Worm (Caenorhabditis elegans): ENCODE results near the gene clec-119.

DNA sequence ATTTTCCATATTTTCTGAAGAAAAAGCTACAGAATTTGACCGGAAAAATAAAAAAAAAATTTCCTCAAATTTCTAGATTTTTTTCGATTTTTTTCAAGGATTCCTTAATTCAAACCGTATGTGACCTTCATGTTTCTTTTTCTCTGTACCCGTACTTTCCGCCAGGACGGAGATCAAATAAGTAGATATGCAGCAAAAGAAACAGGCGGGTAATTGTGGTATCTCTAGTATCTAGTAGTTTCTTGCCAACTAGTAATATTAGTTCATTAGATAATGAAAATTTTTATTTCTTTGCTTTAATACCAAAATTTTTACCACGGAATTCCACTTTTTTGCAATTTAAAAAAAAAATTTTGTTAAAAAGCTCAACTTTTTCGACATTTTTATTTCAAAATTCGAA lies 41.1 kb upstream of the clec-119 start:
- TF ChIP-seq aly-1 (tag; optimal IDR thresholded peaks at IDR 0.05) (no peak), ceh-36 (tag; optimal IDR thresholded peaks at IDR 0.05) (no peak)
